Worm (Caenorhabditis elegans) whole organism, midembryonic: ENCODE results near the gene F07C4.10.

Experiments
- T22C8.4 ChIP-seq: fragments of 200-800 bp; sonication (Bioruptor generic); IDR thresholded peaks from 2 replicates; pipeline ENCODE4 v1.3.6; 2022; ENCODE audit warnings: missing genetic modification characterization, missing compliant biosample characterization
- klf-2 ChIP-seq: fragments of 200-800 bp; sonication (Bioruptor generic); conservative IDR thresholded peaks from 2 replicates; pipeline ENCODE4 v1.3.6; 2022; ENCODE audit warnings: missing genetic modification reagents, missing genetic modification characterization, missing compliant biosample characterization
- med-1 ChIP-seq: sonication (generic microtip); optimal IDR thresholded peaks from 2 replicates; lab custom pipeline; 2017; ENCODE audit warnings: missing genetic modification characterization, mild to moderate bottlenecking, missing compliant biosample characterization, antibody characterized with exemption, missing genetic modification reagents; ENCODE audit not compliant: insufficient read depth
- ref-1 ChIP-seq: fragments of 200-800 bp; sonication (Bioruptor generic); conservative IDR thresholded peaks from 2 replicates; pipeline ENCODE4 v1.3.6; 2022; ENCODE audit warnings: missing genetic modification reagents, missing genetic modification characterization, missing compliant biosample characterization
- ztf-23 ChIP-seq: fragments of 200-800 bp; sonication (Bioruptor generic); IDR thresholded peaks from 2 replicates; pipeline ENCODE4 v1.3.6; 2022; ENCODE audit warnings: missing genetic modification reagents, missing genetic modification characterization, missing compliant biosample characterization
- ztf-29 ChIP-seq: fragments of 200-800 bp; sonication (Bioruptor generic); IDR thresholded peaks from 2 replicates; pipeline ENCODE4 v1.3.6; 2022; ENCODE audit warnings: missing genetic modification reagents, missing genetic modification characterization, missing compliant biosample characterization

ce11 chrV:7601443-7601842 lies 38.2 kb downstream of the F07C4.10 start, which contains the start of gene scl-26:
- TF ChIP-seq ztf-29 (GFP tag; lab: Robert Waterston, UW) (no peak), ref-1 (GFP tag; lab: Robert Waterston, UW) (no peak), med-1 (GFP tag; lab: Kevin White, UChicago) (no peak), klf-2 (GFP tag; lab: Robert Waterston, UW) (no peak), T22C8.4 (GFP tag; lab: Robert Waterston, UW) (no peak), ztf-23 (GFP tag; lab: Robert Waterston, UW) (no peak)
